Fruit fly (Drosophila melanogaster): Measurements from ENCODE around the gene ND-B14.5A.

The ND-B14.5A gene

dm6 chrX:2149478-2149877 is 22.8 kb upstream of the ND-B14.5A start, which contains the start of gene bcn92 (continued):
- TF ChIP-seq prd (optimal IDR thresholded peaks at IDR 0.05) (no peak), prd (GFP tag; IDR thresholded peaks at IDR 0.05) (peak; percentile 49; the same call in 1 of the 3 replicates), CG7556 (GFP tag; optimal IDR thresholded peaks at IDR 0.05) (no peak), nerfin-1 (tag; optimal IDR thresholded peaks at IDR 0.05) (no peak), CG10462 (GFP tag; optimal IDR thresholded peaks at IDR 0.05) (no peak), Ets97D (GFP tag; optimal IDR thresholded peaks at IDR 0.05) (peak; percentile 48), Dp (GFP tag; optimal IDR thresholded peaks at IDR 0.05) (peak; percentile 10), CG11456 (GFP tag; IDR thresholded peaks at IDR 0.05) (0 out of 3 replicates have a peak, but pooled peaks have one; percentile 46), shn (GFP tag; optimal IDR thresholded peaks at IDR 0.05) (peak; percentile 16), gt (GFP tag; IDR thresholded peaks at IDR 0.05) (no peak), ro (GFP tag; IDR thresholded peaks at IDR 0.05) (no peak), Ptx1 (GFP tag; IDR thresholded peaks at IDR 0.05) (peak; percentile 25; the same call in 1 of the 2 replicates), HmgZ (tag; optimal IDR thresholded peaks at IDR 0.05) (peak; percentile 45), CG6854 (GFP tag; optimal IDR thresholded peaks at IDR 0.05) (no peak), Vsx1 (GFP tag; optimal IDR thresholded peaks at IDR 0.05) (no peak), CG1024 (GFP tag; IDR thresholded peaks at IDR 0.05) (0 out of 2 replicates have a peak, but pooled peaks have one; percentile 11), bab2 (GFP tag; optimal IDR thresholded peaks at IDR 0.05) (peak; percentile 33), CG1602 (GFP tag; optimal IDR thresholded peaks at IDR 0.05) (peak; percentile 25), sob (GFP tag; IDR thresholded peaks at IDR 0.05) (peak; percentile 57), sna (GFP tag; IDR thresholded peaks at IDR 0.05; ENCODE audit: partially characterized antibody) (peak; percentile 93), D (optimal IDR thresholded peaks at IDR 0.05) (no peak), D (GFP tag; optimal IDR thresholded peaks at IDR 0.05) (no peak), Med (GFP tag) (peak; percentile 92), C15 (GFP tag; IDR thresholded peaks at IDR 0.05) (no peak), CG2875 (GFP tag; optimal IDR thresholded peaks at IDR 0.05) (no peak), dpn (GFP tag; optimal IDR thresholded peaks at IDR 0.05) (peak; percentile 48 to 51), Dref (GFP tag; IDR thresholded peaks at IDR 0.05) (peak; percentile 32; the same call in 1 of the 2 replicates), p53 (GFP tag; optimal IDR thresholded peaks at IDR 0.05) (no peak), CG7271 (tag; optimal IDR thresholded peaks at IDR 0.05) (no peak), CG7987 (GFP tag; optimal IDR thresholded peaks at IDR 0.05) (no peak), Doc3 (GFP tag; IDR thresholded peaks at IDR 0.05; ENCODE audit: partially characterized antibody) (peak; percentile 94), sc (optimal IDR thresholded peaks at IDR 0.05) (no peak), sc (GFP tag; optimal IDR thresholded peaks at IDR 0.05) (no peak), CG32772 (GFP tag; IDR thresholded peaks at IDR 0.05) (0 out of 2 replicates have a peak, but pooled peaks have one; percentile 5), CG2678 (tag; optimal IDR thresholded peaks at IDR 0.05) (peak; percentile 42), Aef1 (GFP tag; IDR thresholded peaks at IDR 0.05) (no peak), Hr39 (optimal IDR thresholded peaks at IDR 0.05) (no peak), Dll (GFP tag; IDR thresholded peaks at IDR 0.05; ENCODE audit: partially characterized antibody) (peak; percentile 94), tup (GFP tag; optimal IDR thresholded peaks at IDR 0.05) (peak; percentile 3), NK7.1 (GFP tag; optimal IDR thresholded peaks at IDR 0.05) (no peak), CG18619 (GFP tag; optimal IDR thresholded peaks at IDR 0.05) (no peak), mld (GFP tag; IDR thresholded peaks at IDR 0.05; ENCODE audit: partially characterized antibody) (peak; percentile 86; the same call in 2 of the 3 replicates), Ada2b (GFP tag; IDR thresholded peaks at IDR 0.05) (peak; percentile 40; the same call in 1 of the 2 replicates), NFAT (GFP tag; IDR thresholded peaks at IDR 0.05) (no peak), CG12299 (tag; optimal IDR thresholded peaks at IDR 0.05) (no peak), fd102C (GFP tag; optimal IDR thresholded peaks at IDR 0.05) (no peak), CG9797 (GFP tag; optimal IDR thresholded peaks at IDR 0.05) (peak; percentile 80), Sin3A (optimal IDR thresholded peaks at IDR 0.05) (peak; percentile 30), CG17912 (GFP tag; optimal IDR thresholded peaks at IDR 0.05) (no peak), Dfd (GFP tag; optimal IDR thresholded peaks at IDR 0.05) (no peak), D19B (GFP tag; optimal IDR thresholded peaks at IDR 0.05) (no peak), CG8765 (GFP tag; IDR thresholded peaks at IDR 0.05) (no peak)
